Fruit fly (Drosophila melanogaster) whole organism, embryonic: Measurements from ENCODE around the gene CG13380.

Experiments
- Aef1 ChIP-seq: fragments of 200-800 bp; sonication (Bioruptor generic); IDR thresholded peaks from 3 replicates; pipeline ENCODE4 v1.3.6; 2022; ENCODE audit warnings: missing biosample characterization, missing genetic modification characterization
- Antp ChIP-seq: fragments of 200-800 bp; sonication (Bioruptor generic); optimal IDR thresholded peaks from 3 replicates; lab custom pipeline; 2016; ENCODE audit warnings: missing biosample characterization, missing genetic modification characterization
- CG10267 ChIP-seq: fragments of 200-800 bp; sonication (Bioruptor generic); optimal IDR thresholded peaks from 2 replicates; lab custom pipeline; 2018; ENCODE audit warnings: missing biosample characterization, mild to moderate bottlenecking, missing genetic modification characterization, moderate library complexity
- CG10366 ChIP-seq: fragments of 200-800 bp; sonication (Bioruptor generic); IDR thresholded peaks from 2 replicates; pipeline ENCODE4 v1.3.6; 2022; ENCODE audit warnings: missing biosample characterization, missing genetic modification characterization
- CG10431 ChIP-seq: fragments of 200-800 bp; sonication (Bioruptor generic); optimal IDR thresholded peaks from 3 replicates; lab custom pipeline; 2018; ENCODE audit warnings: missing biosample characterization, mild to moderate bottlenecking, missing genetic modification characterization
- CG11456 ChIP-seq: fragments of 200-800 bp; sonication (Bioruptor generic); IDR thresholded peaks from 3 replicates; pipeline ENCODE4 v1.3.6; 2022; ENCODE audit warnings: missing biosample characterization, missing genetic modification characterization
- CG14441 ChIP-seq: fragments of 200-800 bp; sonication (Bioruptor generic); IDR thresholded peaks from 2 replicates; pipeline ENCODE4 v1.3.6; 2022; ENCODE audit warnings: missing biosample characterization, missing genetic modification characterization
- CG1647 ChIP-seq: fragments of 200-800 bp; sonication (Bioruptor generic); optimal IDR thresholded peaks from 3 replicates; lab custom pipeline; 2016; ENCODE audit warnings: missing biosample characterization, missing genetic modification characterization
- CG16863 ChIP-seq: fragments of 200-800 bp; sonication (Bioruptor generic); optimal IDR thresholded peaks from 3 replicates; lab custom pipeline; 2016; ENCODE audit warnings: missing biosample characterization, missing genetic modification characterization
- CG17186 ChIP-seq: fragments of 200-800 bp; sonication (Bioruptor generic); optimal IDR thresholded peaks from 3 replicates; lab custom pipeline; 2017; ENCODE audit warnings: missing biosample characterization, missing genetic modification reagents, missing genetic modification characterization
- CG30020 ChIP-seq: fragments of 200-800 bp; optimal IDR thresholded peaks from 2 replicates; lab custom pipeline; 2019; ENCODE audit warnings: missing biosample characterization, mild to moderate bottlenecking, missing genetic modification characterization, moderate library complexity
- CG3995 ChIP-seq: fragments of 200-800 bp; sonication (Bioruptor generic); optimal IDR thresholded peaks from 3 replicates; lab custom pipeline; 2016; ENCODE audit warnings: missing biosample characterization, missing genetic modification characterization
- CG4282 ChIP-seq: fragments of 200-800 bp; sonication (Bioruptor generic); optimal IDR thresholded peaks from 2 replicates; lab custom pipeline; 2016; ENCODE audit warnings: missing biosample characterization, missing genetic modification characterization
- CG8281 ChIP-seq: fragments of 200-800 bp; sonication (Bioruptor generic); optimal IDR thresholded peaks from 2 replicates; lab custom pipeline; 2018; ENCODE audit warnings: missing biosample characterization, mild to moderate bottlenecking, missing genetic modification characterization, moderate library complexity
- CG8290 ChIP-seq, 3 experiments: fragments of 200-800 bp; sonication (Bioruptor generic); optimal IDR thresholded peaks; 2 replicates each; lab custom pipeline; 2016 to 2019; ENCODE audit warnings: missing biosample characterization in 3 of 3, missing genetic modification characterization in 3 of 3, mild to moderate bottlenecking in 2 of 3, moderate library complexity in 1 of 3
- CG8388 ChIP-seq: fragments of 200-800 bp; sonication (Bioruptor generic); optimal IDR thresholded peaks from 2 replicates; lab custom pipeline; 2019; ENCODE audit warnings: missing biosample characterization, mild to moderate bottlenecking, missing genetic modification characterization, moderate library complexity
- Chrac-16 ChIP-seq: fragments of 200-800 bp; sonication (Bioruptor generic); optimal IDR thresholded peaks from 3 replicates; lab custom pipeline; 2016; ENCODE audit warnings: missing biosample characterization, missing genetic modification characterization
- CkIIα-i1 ChIP-seq: fragments of 200-800 bp; sonication (Bioruptor generic); IDR thresholded peaks from 2 replicates; pipeline ENCODE4 v1.3.6; 2022; ENCODE audit warnings: missing biosample characterization, missing genetic modification characterization
- Eip74EF ChIP-seq, 2 experiments: fragments of 200-800 bp in 1 of 2; fragments of >200 bp in 1 of 2; sonication (Bioruptor generic) in 1 of 2; optimal IDR thresholded peaks; 2 replicates each; lab custom pipeline; 2017 to 2019; ENCODE audit warnings: missing biosample characterization in 2 of 2, missing genetic modification characterization in 2 of 2, mild to moderate bottlenecking in 1 of 2, moderate library complexity in 1 of 2
- Hr39 ChIP-seq: fragments of >200 bp; optimal IDR thresholded peaks from 2 replicates; lab custom pipeline; 2017
- Hsf ChIP-seq: fragments of 200-800 bp; sonication (Bioruptor generic); optimal IDR thresholded peaks from 3 replicates; lab custom pipeline; 2016; ENCODE audit warnings: missing biosample characterization, missing genetic modification characterization
- Meics ChIP-seq: fragments of 200-800 bp; sonication (Bioruptor generic); optimal IDR thresholded peaks from 2 replicates; lab custom pipeline; 2017; ENCODE audit warnings: missing biosample characterization, mild to moderate bottlenecking, missing genetic modification characterization
- Myb ChIP-seq: fragments of 200-800 bp; sonication (Bioruptor generic); optimal IDR thresholded peaks from 2 replicates; lab custom pipeline; 2016; ENCODE audit warnings: missing biosample characterization, missing genetic modification characterization
- NC2α ChIP-seq: fragments of 200-800 bp; sonication (Bioruptor generic); optimal IDR thresholded peaks from 2 replicates; lab custom pipeline; 2016; ENCODE audit warnings: missing biosample characterization, missing genetic modification characterization
- Sin3A ChIP-seq: fragments of >200 bp; optimal IDR thresholded peaks from 2 replicates; lab custom pipeline; 2018
- Spps ChIP-seq: fragments of 200-800 bp; sonication (Bioruptor generic); optimal IDR thresholded peaks from 2 replicates; lab custom pipeline; 2018; ENCODE audit warnings: missing biosample characterization, mild to moderate bottlenecking, missing genetic modification characterization
- TFAM ChIP-seq: fragments of 200-800 bp; sonication (Bioruptor generic); optimal IDR thresholded peaks from 2 replicates; lab custom pipeline; 2017; ENCODE audit warnings: missing biosample characterization, missing genetic modification characterization, inconsistent platforms
- Xbp1 ChIP-seq: fragments of 200-800 bp; sonication (Bioruptor generic); optimal IDR thresholded peaks from 3 replicates; lab custom pipeline; 2016; ENCODE audit warnings: missing biosample characterization, mild to moderate bottlenecking, missing genetic modification characterization
- bcd ChIP-seq: fragments of 200-800 bp; sonication (Bioruptor generic); optimal IDR thresholded peaks from 2 replicates; lab custom pipeline; 2017; ENCODE audit warnings: missing biosample characterization, mild to moderate bottlenecking, missing genetic modification characterization
- cato ChIP-seq: fragments of 200-800 bp; sonication (Bioruptor generic); optimal IDR thresholded peaks from 2 replicates; lab custom pipeline; 2016; ENCODE audit warnings: missing biosample characterization, missing genetic modification characterization, borderline replicate concordance
- chinmo ChIP-seq: fragments of 200-800 bp; sonication (Bioruptor generic); IDR thresholded peaks from 4 replicates; pipeline ENCODE4 v1.3.6; 2022; ENCODE audit warnings: missing biosample characterization, missing genetic modification characterization; ENCODE audit not compliant: partially characterized antibody
- ewg ChIP-seq: fragments of 200-800 bp; sonication (Bioruptor generic); optimal IDR thresholded peaks from 3 replicates; lab custom pipeline; 2017; ENCODE audit warnings: mild to moderate bottlenecking, missing biosample characterization, missing genetic modification reagents, missing genetic modification characterization
- gcm2 ChIP-seq: fragments of 200-800 bp; sonication (Bioruptor generic); optimal IDR thresholded peaks from 2 replicates; lab custom pipeline; 2016; ENCODE audit warnings: missing biosample characterization, missing genetic modification characterization
- h ChIP-seq: fragments of >200 bp; optimal IDR thresholded peaks from 2 replicates; lab custom pipeline; 2017
- hbn ChIP-seq: fragments of 200-800 bp; sonication (Bioruptor generic); IDR thresholded peaks from 2 replicates; pipeline ENCODE4 v1.3.6; 2022; ENCODE audit warnings: missing biosample characterization, missing genetic modification characterization; ENCODE audit not compliant: partially characterized antibody
- her ChIP-seq: fragments of 200-800 bp; sonication (Bioruptor generic); optimal IDR thresholded peaks from 2 replicates; lab custom pipeline; 2016; ENCODE audit warnings: missing biosample characterization, missing genetic modification characterization
- lilli ChIP-seq: fragments of 200-800 bp; sonication (Bioruptor generic); optimal IDR thresholded peaks from 3 replicates; lab custom pipeline; 2016; ENCODE audit warnings: missing biosample characterization, missing genetic modification characterization
- pan ChIP-seq, 4 experiments: fragments of >200 bp in 3 of 4; fragments of 200-800 bp in 1 of 4; sonication (Bioruptor generic) in 1 of 4; optimal IDR thresholded peaks in 3 of 4; IDR thresholded peaks in 1 of 4; 2 replicates each; pipeline versions ENCODE4 v1.3.6 to Lab custom; 2017 to 2022; ENCODE audit warnings: missing biosample characterization in 2 of 4, missing genetic modification characterization in 2 of 4, mixed read lengths in 1 of 4
- peb ChIP-seq: fragments of 200-800 bp; sonication (Bioruptor generic); IDR thresholded peaks from 2 replicates; pipeline ENCODE4 v1.3.6; 2022; ENCODE audit warnings: missing biosample characterization, missing genetic modification characterization
- pros ChIP-seq: fragments of 200-800 bp; sonication (Bioruptor generic); optimal IDR thresholded peaks from 3 replicates; lab custom pipeline; 2019; ENCODE audit warnings: missing biosample characterization, mild to moderate bottlenecking, missing genetic modification characterization, moderate library complexity
- ranshi ChIP-seq: fragments of 200-800 bp; sonication (Bioruptor generic); IDR thresholded peaks from 2 replicates; pipeline ENCODE4 v1.3.6; 2022; ENCODE audit warnings: missing biosample characterization, missing genetic modification characterization
- row ChIP-seq: fragments of 200-800 bp; sonication (Bioruptor generic); IDR thresholded peaks from 3 replicates; pipeline ENCODE4 v1.3.6; 2022; ENCODE audit warnings: missing biosample characterization, missing genetic modification characterization
- schlank ChIP-seq: fragments of 200-800 bp; sonication (Bioruptor generic); optimal IDR thresholded peaks from 2 replicates; lab custom pipeline; 2018; ENCODE audit warnings: missing biosample characterization, mild to moderate bottlenecking, missing genetic modification characterization
- seq ChIP-seq: fragments of 200-800 bp; sonication (Bioruptor generic); IDR thresholded peaks from 2 replicates; pipeline ENCODE4 v1.3.6; 2022; ENCODE audit warnings: missing biosample characterization, missing genetic modification characterization
- sob ChIP-seq: fragments of 200-800 bp; sonication (Bioruptor generic); IDR thresholded peaks from 2 replicates; pipeline ENCODE4 v1.3.6; 2022; ENCODE audit warnings: missing biosample characterization, missing genetic modification characterization
- trem ChIP-seq: fragments of 200-800 bp; optimal IDR thresholded peaks from 3 replicates; lab custom pipeline; 2019; ENCODE audit warnings: missing biosample characterization, mild to moderate bottlenecking, missing genetic modification characterization, moderate library complexity
- tup ChIP-seq: fragments of 200-800 bp; sonication (Bioruptor generic); optimal IDR thresholded peaks from 2 replicates; lab custom pipeline; 2016; ENCODE audit warnings: missing biosample characterization, mild to moderate bottlenecking, missing genetic modification characterization, moderate library complexity
- twi ChIP-seq: fragments of 200-800 bp; optimal IDR thresholded peaks from 2 replicates; lab custom pipeline; 2019; ENCODE audit warnings: missing biosample characterization, mild to moderate bottlenecking, missing genetic modification characterization, moderate library complexity
- tx ChIP-seq: fragments of 200-800 bp; sonication (Bioruptor generic); optimal IDR thresholded peaks from 2 replicates; lab custom pipeline; 2016; ENCODE audit warnings: missing biosample characterization, missing genetic modification characterization

CG13380 gene

DNA sequence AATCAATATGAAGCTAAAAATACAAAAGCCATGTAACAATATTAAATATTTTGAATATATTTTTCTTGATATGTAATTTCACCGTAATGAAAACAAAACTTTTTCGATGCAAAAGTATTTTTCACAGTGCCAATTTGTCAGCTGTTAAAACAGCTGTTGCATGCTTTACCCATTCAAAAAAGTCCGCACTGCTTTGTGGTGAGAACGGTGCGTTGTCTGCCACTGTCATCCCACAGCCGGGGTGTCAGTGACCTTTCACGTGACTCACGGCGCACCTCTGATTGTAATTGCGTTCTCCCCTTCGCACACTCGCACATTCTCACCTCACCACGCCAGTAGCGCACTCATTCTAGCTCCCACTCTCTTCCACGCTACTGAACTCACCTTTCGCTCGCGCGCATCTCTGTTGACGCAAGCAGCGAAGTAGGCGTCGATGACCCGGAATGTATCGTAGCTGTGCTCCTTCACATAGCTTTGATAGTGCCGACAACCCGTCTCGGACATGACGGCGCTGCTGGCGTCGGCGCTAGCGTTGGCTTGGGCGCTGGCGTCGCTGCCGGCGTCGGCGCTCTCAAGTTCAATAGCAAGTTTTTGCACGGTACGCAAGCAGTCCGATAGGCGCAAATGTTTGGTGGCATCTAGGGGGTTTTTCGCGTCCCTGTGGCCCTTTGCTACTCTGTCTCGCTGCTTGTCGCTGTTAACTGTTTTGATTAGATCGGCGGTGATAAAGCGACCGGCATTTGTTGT lies 3.4 kb upstream of the CG13380 start (continued):
- peak; percentile 54; the same call in 1 of the 2 replicates for TF ChIP-seq sob (GFP tag; lab: Robert Waterston, UW)
- peak; percentile 20 for TF ChIP-seq CG16863
- peak; percentile 55 for TF ChIP-seq CG8388 (GFP tag; lab: Kevin White, UChicago)
- peak; percentile 31 for TF ChIP-seq ewg (GFP tag; lab: Kevin White, UChicago)
- no peak for TF ChIP-seq Eip74EF (GFP tag; optimal IDR thresholded peaks at IDR 0.05; lab: Kevin White, UChicago)
- no peak for TF ChIP-seq cato (GFP tag; lab: Kevin White, UChicago)
- TF ChIP-seq CG17186 (GFP tag; lab: Kevin White, UChicago): peak; percentile 43
- TF ChIP-seq chinmo: peak; percentile 79; the same call in 3 of the 4 replicates
- peak; percentile 25 for TF ChIP-seq Hsf
- no peak for TF ChIP-seq peb (GFP tag; lab: Robert Waterston, UW)
- TF ChIP-seq CG11456 (GFP tag; lab: Robert Waterston, UW): peak; percentile 66; the same call in 2 of the 3 replicates
- TF ChIP-seq Meics (GFP tag; lab: Kevin White, UChicago): peak; percentile 61
- TF ChIP-seq Chrac-16 (GFP tag; lab: Kevin White, UChicago): peak; percentile 45
- no peak for TF ChIP-seq NC2α (GFP tag; lab: Kevin White, UChicago)
- no peak for TF ChIP-seq CG4282
- TF ChIP-seq hbn (GFP tag; lab: Robert Waterston, UW): peak; percentile 70
- peak; percentile 4 for TF ChIP-seq Myb (GFP tag; lab: Kevin White, UChicago)
- TF ChIP-seq tup (GFP tag; lab: Kevin White, UChicago): peak; percentile 16
- peak; percentile 66 for TF ChIP-seq Antp (GFP tag; lab: Kevin White, UChicago)
- no peak for TF ChIP-seq Hr39 (lab: Kevin White, UChicago)
- TF ChIP-seq seq: peak; percentile 53; the same call in 1 of the 2 replicates
- peak; percentile 82 for TF ChIP-seq pros (GFP tag; lab: Kevin White, UChicago)
- TF ChIP-seq tx: peak; percentile 45
- TF ChIP-seq CG10267 (tag; lab: Kevin White, UChicago): peak; percentile 36
- TF ChIP-seq Xbp1: peak; percentile 50
- no peak for TF ChIP-seq h (lab: Kevin White, UChicago)
- TF ChIP-seq twi: peak; percentile 14
- TF ChIP-seq CkIIα-i1 (GFP tag; lab: Robert Waterston, UW): no peak
- TF ChIP-seq CG1647: no peak
- TF ChIP-seq CG8281 (tag; lab: Kevin White, UChicago): no peak
- no peak for TF ChIP-seq bcd (GFP tag; lab: Kevin White, UChicago)
- TF ChIP-seq trem (tag; lab: Kevin White, UChicago): peak; percentile 40
- TF ChIP-seq lilli (GFP tag; lab: Kevin White, UChicago): peak; percentile 67
- peak; percentile 7 for TF ChIP-seq gcm2
- TF ChIP-seq schlank (tag; lab: Kevin White, UChicago): peak; percentile 63
- TF ChIP-seq CG10366: peak; percentile 48
- peak; percentile 90 for TF ChIP-seq CG3995 (GFP tag; lab: Kevin White, UChicago)
- TF ChIP-seq ranshi (GFP tag; lab: Robert Waterston, UW): 0 out of 2 replicates have a peak, but pooled peaks have one; percentile 15
- TF ChIP-seq CG14441: no peak
- peak; percentile 91 for TF ChIP-seq row (GFP tag; lab: Robert Waterston, UW)
- no peak for TF ChIP-seq TFAM (GFP tag; lab: Kevin White, UChicago)
- TF ChIP-seq CG8290 (GFP tag; optimal IDR thresholded peaks at IDR 0.05; lab: Kevin White, UChicago): peak; percentile 80
- TF ChIP-seq CG8290 (tag; optimal IDR thresholded peaks at IDR 0.05; lab: Kevin White, UChicago): peak; percentile 81 to 94
- TF ChIP-seq pan (optimal IDR thresholded peaks at IDR 0.05; lab: Kevin White, UChicago): peak in 1 of 2 experiments; percentile 47
- peak in 1 of 2 experiments; percentile 46 for TF ChIP-seq pan (GFP tag; optimal IDR thresholded peaks at IDR 0.05 in 1 of 2, IDR thresholded peaks at IDR 0.05 in 1 of 2)
- TF ChIP-seq CG30020 (tag; lab: Kevin White, UChicago): no peak
- TF ChIP-seq her: peak; percentile 54
- TF ChIP-seq Aef1 (GFP tag; lab: Robert Waterston, UW): 0 out of 3 replicates have a peak, but pooled peaks have one; percentile 12
- TF ChIP-seq Spps (tag; lab: Kevin White, UChicago): peak; percentile 28
- no peak for TF ChIP-seq CG10431 (GFP tag; lab: Kevin White, UChicago)
- no peak for TF ChIP-seq Sin3A (lab: Kevin White, UChicago)
